Worm (Caenorhabditis elegans) whole organism, L1 larva: ENCODE measurements around the gene srd-1.

Experiments used
- Y116A8C.19 ChIP-seq: sonication (generic microtip); optimal IDR thresholded peaks from 2 replicates; lab custom pipeline; 2016; ENCODE audit warnings: missing compliant biosample characterization, missing genetic modification characterization, borderline replicate concordance
- ama-1 ChIP-seq: fragments of 150-350 bp; optimal IDR thresholded peaks from 2 replicates; lab custom pipeline; 2014
- ceh-8 ChIP-seq: fragments of 200-800 bp; sonication (Bioruptor generic); optimal IDR thresholded peaks from 2 replicates; lab custom pipeline; 2018; ENCODE audit warnings: mild to moderate bottlenecking, missing genetic modification characterization, moderate library complexity, missing compliant biosample characterization
- dpl-1 ChIP-seq, 3 experiments: fragments of 150-350 bp in 2 of 3; sonication (generic microtip) in 1 of 3; optimal IDR thresholded peaks; 2 replicates each; lab custom pipeline; 2014 to 2017; ENCODE audit warnings: missing biosample characterization in 3 of 3, missing genetic modification characterization in 3 of 3, missing genetic modification reagents in 3 of 3
- fkh-10 ChIP-seq: sonication (generic microtip); optimal IDR thresholded peaks from 2 replicates; lab custom pipeline; 2017; ENCODE audit warnings: missing biosample characterization, missing genetic modification reagents, missing genetic modification characterization
- nhr-12 ChIP-seq: sonication (generic microtip); optimal IDR thresholded peaks from 2 replicates; lab custom pipeline; 2017; ENCODE audit warnings: missing biosample characterization, missing genetic modification characterization
- nhr-47 ChIP-seq: sonication (generic microtip); optimal IDR thresholded peaks from 2 replicates; lab custom pipeline; 2016; ENCODE audit warnings: mild to moderate bottlenecking, missing genetic modification characterization, moderate library complexity, missing compliant biosample characterization
- skn-1 ChIP-seq: fragments of 150-350 bp; optimal IDR thresholded peaks from 2 replicates; lab custom pipeline; 2014; ENCODE audit warnings: missing biosample characterization, missing genetic modification characterization
- snpc-4 ChIP-seq: fragments of 150-350 bp; optimal IDR thresholded peaks from 2 replicates; lab custom pipeline; 2014; ENCODE audit warnings: missing biosample characterization, missing genetic modification characterization
- sox-4 ChIP-seq: sonication (generic microtip); optimal IDR thresholded peaks from 2 replicates; lab custom pipeline; 2016; ENCODE audit warnings: missing genetic modification characterization, missing compliant biosample characterization
- ztf-11 ChIP-seq, 2 experiments: sonication (generic microtip); optimal IDR thresholded peaks; 2 replicates each; lab custom pipeline; 2016 to 2017; ENCODE audit warnings: missing genetic modification characterization in 2 of 2, missing biosample characterization in 1 of 2, missing compliant biosample characterization in 1 of 2

- TF ChIP-seq ceh-8 (GFP tag; lab: Kevin White, UChicago) (no peak), snpc-4 (tag; lab: Kevin White, UChicago) (no peak), dpl-1 (GFP tag; optimal IDR thresholded peaks at IDR 0.05; lab: Kevin White, UChicago) (no peak), sox-4 (no peak), nhr-12 (tag; lab: Kevin White, UChicago) (no peak), ztf-11 (tag; optimal IDR thresholded peaks at IDR 0.05; lab: Kevin White, UChicago) (no peak), Y116A8C.19 (tag; lab: Kevin White, UChicago) (no peak), skn-1 (tag; lab: Kevin White, UChicago) (no peak), fkh-10 (GFP tag; lab: Kevin White, UChicago) (no peak), nhr-47 (tag; lab: Kevin White, UChicago) (no peak), ama-1 (no peak)
Measured at ce11 chrII:10192207-10192606, 9.7 kb upstream of the srd-1 start, which contains the start of gene R05H5.7.
